Fruit fly (Drosophila melanogaster): ENCODE measurements around the gene Ptx1.

The Ptx1 gene

DNA sequence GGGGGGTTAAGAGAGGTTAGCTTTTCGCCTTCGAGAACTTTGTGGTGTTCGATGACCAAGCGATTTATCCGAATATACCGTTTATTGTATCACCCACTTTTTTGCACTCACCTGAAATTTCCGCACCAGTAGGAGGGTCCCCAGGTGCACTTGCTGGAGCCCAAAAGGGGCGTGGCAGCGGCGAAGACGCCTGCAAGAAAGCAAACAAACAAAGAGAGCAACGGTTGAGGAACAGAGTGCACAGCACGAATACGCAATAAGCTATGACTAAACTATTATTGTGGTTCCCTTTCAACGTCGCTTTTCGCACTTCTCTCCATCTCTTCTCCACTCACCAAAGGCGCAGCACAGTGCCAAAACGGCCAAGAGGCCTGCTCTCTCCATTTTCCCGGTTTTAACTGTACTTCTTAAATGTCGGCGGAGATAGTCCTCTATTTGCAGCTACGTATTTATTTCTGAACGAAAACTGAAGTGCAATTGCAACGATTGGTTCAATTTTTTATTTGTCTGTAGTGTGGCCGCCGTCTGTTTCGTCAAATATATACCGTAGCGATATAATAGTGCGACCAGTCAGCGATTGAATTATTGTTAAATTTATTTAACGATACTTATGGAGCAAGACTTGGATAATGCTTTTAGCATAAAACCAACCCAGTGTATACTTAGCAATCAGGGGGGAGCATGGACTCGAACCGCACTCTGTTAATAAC lies 23.8 kb upstream of the Ptx1 start, which contains the start of gene Sap-r (continued):
- no peak for TF ChIP-seq CG32006 (GFP tag; optimal IDR thresholded peaks at IDR 0.05)
- TF ChIP-seq CG1621 (tag; optimal IDR thresholded peaks at IDR 0.05): no peak
- peak; percentile 61 for TF ChIP-seq svp (GFP tag)
- TF ChIP-seq CG7368 (GFP tag; optimal IDR thresholded peaks at IDR 0.05): no peak
- TF ChIP-seq CG3919 (GFP tag; optimal IDR thresholded peaks at IDR 0.05): peak; percentile 32
- TF ChIP-seq Eip93F (GFP tag; optimal IDR thresholded peaks at IDR 0.05): no peak
- no peak for TF ChIP-seq Hr38 (GFP tag; optimal IDR thresholded peaks at IDR 0.05)
- TF ChIP-seq CG10669 (GFP tag; optimal IDR thresholded peaks at IDR 0.05): no peak
- no peak for TF ChIP-seq pdm3 (GFP tag; optimal IDR thresholded peaks at IDR 0.05)
- no peak for TF ChIP-seq CG11762 (GFP tag; optimal IDR thresholded peaks at IDR 0.05; ENCODE audit: insufficient read depth)
- no peak for TF ChIP-seq CG4318 (GFP tag; optimal IDR thresholded peaks at IDR 0.05)
- peak; percentile 6 for TF ChIP-seq topi (GFP tag; optimal IDR thresholded peaks at IDR 0.05)
- TF ChIP-seq CG6792 (GFP tag; optimal IDR thresholded peaks at IDR 0.05): no peak
- TF ChIP-seq achi (GFP tag; optimal IDR thresholded peaks at IDR 0.05): no peak
- TF ChIP-seq CG6854 (GFP tag; optimal IDR thresholded peaks at IDR 0.05): peak; percentile 53
- no peak for TF ChIP-seq CG10631 (GFP tag; optimal IDR thresholded peaks at IDR 0.05)
- TF ChIP-seq CG34406 (GFP tag; optimal IDR thresholded peaks at IDR 0.05): no peak

DNA sequence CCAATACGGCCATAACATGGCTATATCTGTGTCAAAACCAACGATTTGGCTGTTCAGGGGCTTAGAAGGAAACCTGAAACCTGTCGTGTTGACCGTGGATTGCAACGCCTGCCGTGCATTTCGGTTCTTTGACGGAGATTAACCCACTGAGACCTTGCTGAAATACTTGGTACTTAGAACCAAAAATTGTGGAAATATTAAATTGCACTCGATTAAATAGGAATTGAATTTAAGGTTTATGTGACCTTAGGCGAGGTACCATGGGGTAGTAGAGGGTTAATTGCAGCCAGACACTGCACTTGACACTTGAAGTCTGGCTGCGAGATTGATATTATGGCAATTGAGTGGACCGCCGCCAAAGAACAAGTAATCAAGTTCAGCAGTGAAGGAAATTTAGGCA lies 22.5 kb upstream of the Ptx1 start:
- TF ChIP-seq CG10669 (GFP tag; optimal IDR thresholded peaks at IDR 0.05) (no peak), CG8632 (GFP tag; optimal IDR thresholded peaks at IDR 0.05) (no peak), CG6808 (GFP tag; optimal IDR thresholded peaks at IDR 0.05) (no peak), Eip93F (GFP tag; optimal IDR thresholded peaks at IDR 0.05) (no peak), eg (GFP tag; IDR thresholded peaks at IDR 0.05) (peak; percentile 75), Sox15 (GFP tag; optimal IDR thresholded peaks at IDR 0.05) (peak; percentile 11), CG11902 (GFP tag; optimal IDR thresholded peaks at IDR 0.05) (no peak), Ets96B (tag; optimal IDR thresholded peaks at IDR 0.05) (no peak), esn (GFP tag; optimal IDR thresholded peaks at IDR 0.05) (no peak), CG1621 (tag; optimal IDR thresholded peaks at IDR 0.05) (no peak), vri (GFP tag; optimal IDR thresholded peaks at IDR 0.05) (no peak), net (GFP tag; optimal IDR thresholded peaks at IDR 0.05) (no peak), fkh (GFP tag; optimal IDR thresholded peaks at IDR 0.05) (no peak), CG32006 (GFP tag; optimal IDR thresholded peaks at IDR 0.05) (no peak), CG34406 (GFP tag; optimal IDR thresholded peaks at IDR 0.05) (no peak), CG4318 (GFP tag; optimal IDR thresholded peaks at IDR 0.05) (no peak), Eip75B (GFP tag; optimal IDR thresholded peaks at IDR 0.05) (no peak), Hr4 (GFP tag; optimal IDR thresholded peaks at IDR 0.05) (no peak), CG16779 (tag; optimal IDR thresholded peaks at IDR 0.05) (no peak), Hr38 (GFP tag; optimal IDR thresholded peaks at IDR 0.05) (no peak), fd85E (GFP tag; optimal IDR thresholded peaks at IDR 0.05) (no peak), pdm3 (GFP tag; optimal IDR thresholded peaks at IDR 0.05) (peak; percentile 37), Hr39 (GFP tag; optimal IDR thresholded peaks at IDR 0.05) (peak; percentile 47), Lpt (GFP tag; optimal IDR thresholded peaks at IDR 0.05) (no peak), CG3919 (GFP tag; optimal IDR thresholded peaks at IDR 0.05) (peak; percentile 51), Sox102F (GFP tag; optimal IDR thresholded peaks at IDR 0.05) (peak; percentile 14), Sox14 (GFP tag; optimal IDR thresholded peaks at IDR 0.05) (peak; percentile 21), Blimp-1 (GFP tag; optimal IDR thresholded peaks at IDR 0.05) (no peak), acj6 (GFP tag; optimal IDR thresholded peaks at IDR 0.05) (peak; percentile 23), spab (GFP tag; optimal IDR thresholded peaks at IDR 0.05) (no peak), CG6854 (GFP tag; optimal IDR thresholded peaks at IDR 0.05) (no peak), lz (GFP tag; optimal IDR thresholded peaks at IDR 0.05) (peak; percentile 17), CG6163 (GFP tag; IDR thresholded peaks at IDR 0.05) (peak; percentile 64), achi (GFP tag; optimal IDR thresholded peaks at IDR 0.05) (peak; percentile 32), CG8119 (GFP tag; IDR thresholded peaks at IDR 0.05) (no peak), CG11294 (GFP tag; IDR thresholded peaks at IDR 0.05) (peak; percentile 69), svp (GFP tag) (peak; percentile 44), CG7368 (GFP tag; optimal IDR thresholded peaks at IDR 0.05) (no peak), CG6792 (GFP tag; optimal IDR thresholded peaks at IDR 0.05) (peak; percentile 29), cyc (GFP tag; optimal IDR thresholded peaks at IDR 0.05) (peak; percentile 13), dsx (GFP tag; optimal IDR thresholded peaks at IDR 0.05; ENCODE audit: poor library complexity, severe bottlenecking) (no peak), CG11762 (GFP tag; optimal IDR thresholded peaks at IDR 0.05; ENCODE audit: insufficient read depth) (no peak), CG15336 (GFP tag; IDR thresholded peaks at IDR 0.05) (peak; percentile 70), OdsH (GFP tag; optimal IDR thresholded peaks at IDR 0.05) (peak; percentile 23), Eip78C (GFP tag) (peak; percentile 72)
